Fruit fly (Drosophila melanogaster) whole organism, adult: ENCODE measurements around the gene FucTD.
"Not testable (repeated sequence)": the region's sequence is repeated elsewhere in the genome, so short reads cannot be mapped to it uniquely, and the experiment has no call there.

Experiments used
- CG11617 ChIP-seq: fragments of 200-800 bp; sonication (Bioruptor generic); optimal IDR thresholded peaks from 2 replicates; lab custom pipeline; 2017; ENCODE audit warnings: mild to moderate bottlenecking, missing biosample characterization, missing genetic modification reagents, missing genetic modification characterization
- CG12768 ChIP-seq: fragments of 200-800 bp; sonication (Bioruptor generic); optimal IDR thresholded peaks from 2 replicates; lab custom pipeline; 2017; ENCODE audit warnings: missing biosample characterization, missing genetic modification characterization, mild to moderate bottlenecking, moderate library complexity, missing genetic modification reagents
- CG14711 ChIP-seq: fragments of 200-800 bp; sonication (Bioruptor generic); optimal IDR thresholded peaks from 2 replicates; lab custom pipeline; 2018; ENCODE audit warnings: missing biosample characterization, mild to moderate bottlenecking, missing genetic modification characterization, moderate library complexity
- CG1620 ChIP-seq: fragments of 200-800 bp; sonication (Bioruptor generic); optimal IDR thresholded peaks from 2 replicates; lab custom pipeline; 2016; ENCODE audit warnings: missing biosample characterization, missing genetic modification characterization
- CG33017 ChIP-seq: fragments of 200-800 bp; sonication (Bioruptor generic); optimal IDR thresholded peaks from 2 replicates; lab custom pipeline; 2018; ENCODE audit warnings: missing biosample characterization, mild to moderate bottlenecking, missing genetic modification characterization, moderate library complexity
- CG5204 ChIP-seq: fragments of 200-800 bp; sonication (Bioruptor generic); optimal IDR thresholded peaks from 2 replicates; lab custom pipeline; 2016; ENCODE audit warnings: missing biosample characterization, missing genetic modification characterization
- CG7045 ChIP-seq: fragments of 200-800 bp; sonication (Bioruptor generic); optimal IDR thresholded peaks from 2 replicates; lab custom pipeline; 2017; ENCODE audit warnings: missing biosample characterization, mild to moderate bottlenecking, missing genetic modification characterization
- CG7101 ChIP-seq: fragments of 200-800 bp; sonication (Bioruptor generic); optimal IDR thresholded peaks from 2 replicates; lab custom pipeline; 2018; ENCODE audit warnings: missing biosample characterization, mild to moderate bottlenecking, missing genetic modification characterization, moderate library complexity
- Clk ChIP-seq: fragments of 200-800 bp; sonication (Bioruptor generic); optimal IDR thresholded peaks from 2 replicates; lab custom pipeline; 2017; ENCODE audit warnings: missing biosample characterization, missing genetic modification characterization
- Crg-1 ChIP-seq: fragments of 200-800 bp; sonication (Bioruptor generic); optimal IDR thresholded peaks from 2 replicates; lab custom pipeline; 2016; ENCODE audit warnings: missing biosample characterization, missing genetic modification characterization
- Hr96 ChIP-seq: fragments of 200-800 bp; sonication (Bioruptor generic); optimal IDR thresholded peaks from 2 replicates; lab custom pipeline; 2016; ENCODE audit warnings: missing biosample characterization, missing genetic modification characterization
- Mnt ChIP-seq: fragments of 200-800 bp; sonication (Bioruptor generic); optimal IDR thresholded peaks from 2 replicates; lab custom pipeline; 2016; ENCODE audit warnings: missing biosample characterization, mild to moderate bottlenecking, missing genetic modification characterization
- bab1 ChIP-seq: fragments of 200-800 bp; sonication (Bioruptor generic); optimal IDR thresholded peaks from 3 replicates; lab custom pipeline; 2019; ENCODE audit warnings: missing biosample characterization, mild to moderate bottlenecking, missing genetic modification characterization, moderate library complexity
- cic ChIP-seq: fragments of 200-800 bp; sonication (Bioruptor generic); optimal IDR thresholded peaks from 2 replicates; lab custom pipeline; 2017; ENCODE audit warnings: missing biosample characterization, mild to moderate bottlenecking, missing genetic modification characterization, moderate library complexity
- cnc ChIP-seq, 2 experiments: fragments of >200 bp; optimal IDR thresholded peaks; 2 replicates each; lab custom pipeline; 2017
- kay ChIP-seq: fragments of 200-800 bp; sonication (Bioruptor generic); peaks from one replicate; lab custom pipeline; 2016; ENCODE audit warnings: missing biosample characterization, missing genetic modification characterization, borderline replicate concordance
- ovo ChIP-seq: fragments of 200-800 bp; sonication (Bioruptor generic); optimal IDR thresholded peaks from 2 replicates; lab custom pipeline; 2016; ENCODE audit warnings: missing biosample characterization, missing genetic modification characterization
- pad ChIP-seq: fragments of 200-800 bp; sonication (Bioruptor generic); optimal IDR thresholded peaks from 3 replicates; lab custom pipeline; 2017; ENCODE audit warnings: missing biosample characterization, missing genetic modification characterization, mild to moderate bottlenecking, moderate library complexity, missing genetic modification reagents
- tj ChIP-seq: fragments of 200-800 bp; sonication (Bioruptor generic); optimal IDR thresholded peaks from 3 replicates; lab custom pipeline; 2017; ENCODE audit warnings: missing biosample characterization, mild to moderate bottlenecking, missing genetic modification characterization, moderate library complexity
- toe ChIP-seq: fragments of 200-800 bp; sonication (Bioruptor generic); optimal IDR thresholded peaks from 2 replicates; lab custom pipeline; 2016; ENCODE audit warnings: missing biosample characterization, missing genetic modification characterization

The FucTD gene

dm6 chr3L:1390410-1390809 is 25.6 kb upstream of the FucTD start:
- TF ChIP-seq kay (GFP tag; lab: Kevin White, UChicago) (no peak), CG14711 (tag; lab: Kevin White, UChicago) (no peak), CG12768 (GFP tag; lab: Kevin White, UChicago) (no peak), CG5204 (GFP tag; lab: Kevin White, UChicago) (no peak), CG33017 (no peak), tj (GFP tag; lab: Kevin White, UChicago) (no peak), toe (GFP tag; lab: Kevin White, UChicago) (no peak), CG7045 (no peak), ovo (GFP tag; lab: Kevin White, UChicago) (no peak), Crg-1 (GFP tag; lab: Kevin White, UChicago) (no peak)

- TF ChIP-seq CG33017 (no peak), CG12768 (GFP tag; lab: Kevin White, UChicago) (no peak), Crg-1 (GFP tag; lab: Kevin White, UChicago) (no peak), kay (GFP tag; lab: Kevin White, UChicago) (no peak), bab1 (GFP tag; lab: Kevin White, UChicago) (no peak), cnc (optimal IDR thresholded peaks at IDR 0.05; lab: Kevin White, UChicago) (no peak), toe (GFP tag; lab: Kevin White, UChicago) (no peak), CG5204 (GFP tag; lab: Kevin White, UChicago) (no peak), CG11617 (GFP tag; lab: Kevin White, UChicago) (no peak), tj (GFP tag; lab: Kevin White, UChicago) (no peak), ovo (GFP tag; lab: Kevin White, UChicago) (no peak), Mnt (no peak)
Observed at dm6 chr3L:1391993-1392952, 23.8 kb upstream of the FucTD start.

DNA sequence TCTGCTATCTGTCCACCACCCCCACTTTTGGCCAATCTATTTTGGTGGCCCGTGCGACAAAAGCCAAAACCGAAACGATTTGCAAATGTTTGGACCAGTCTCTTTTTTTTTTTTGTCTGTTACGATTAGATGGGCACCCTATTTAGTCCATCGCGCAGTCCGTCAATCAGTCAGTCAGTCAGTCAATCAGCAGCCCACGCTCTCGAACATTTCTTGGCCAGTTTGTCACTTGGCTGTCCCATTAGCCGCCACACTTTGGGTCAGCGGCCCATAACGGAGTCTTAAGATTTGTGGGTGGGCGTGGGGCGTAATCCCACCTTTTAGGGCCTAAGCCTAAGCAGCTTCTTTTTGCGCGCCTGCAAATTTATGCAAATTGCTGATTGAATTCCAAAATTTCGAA is 21.6 kb upstream of the FucTD start:
- TF ChIP-seq toe (GFP tag; lab: Kevin White, UChicago) (no peak), cic (GFP tag; lab: Kevin White, UChicago) (no peak), Crg-1 (GFP tag; lab: Kevin White, UChicago) (no peak), Clk (GFP tag; lab: Kevin White, UChicago) (no peak), kay (GFP tag; lab: Kevin White, UChicago) (no peak), pad (GFP tag; lab: Kevin White, UChicago) (no peak), tj (GFP tag; lab: Kevin White, UChicago) (no peak), CG14711 (tag; lab: Kevin White, UChicago) (no peak), CG12768 (GFP tag; lab: Kevin White, UChicago) (no peak), CG1620 (GFP tag; lab: Kevin White, UChicago) (no peak), CG5204 (GFP tag; lab: Kevin White, UChicago) (no peak), Hr96 (GFP tag; lab: Kevin White, UChicago) (no peak), cnc (optimal IDR thresholded peaks at IDR 0.05; lab: Kevin White, UChicago) (no peak), CG11617 (GFP tag; lab: Kevin White, UChicago) (no peak), Mnt (no peak), CG33017 (no peak), CG7045 (no peak)

dm6 chr3L:1398286-1398685 is 17.7 kb upstream of the FucTD start, which contains the start of gene CG32320:
CG32320 (plus strand) TSS chr3L:1398586.
- not testable (repeated sequence) for TF ChIP-seq bab1 (GFP tag; lab: Kevin White, UChicago); ovo (GFP tag; lab: Kevin White, UChicago); Mnt

- TF ChIP-seq pad (GFP tag; lab: Kevin White, UChicago) = no peak
- TF ChIP-seq CG33017 = no peak
- TF ChIP-seq kay (GFP tag; lab: Kevin White, UChicago) = peak; percentile 58
- TF ChIP-seq ovo (GFP tag; lab: Kevin White, UChicago) = no peak
- TF ChIP-seq Hr96 (GFP tag; lab: Kevin White, UChicago) = no peak
- TF ChIP-seq bab1 (GFP tag; lab: Kevin White, UChicago) = peak; percentile 18
- TF ChIP-seq CG11617 (GFP tag; lab: Kevin White, UChicago) = no peak
Observed at dm6 chr3L:1401364-1401978, 14.6 kb upstream of the FucTD start.

- no peak for TF ChIP-seq CG33017
- TF ChIP-seq CG7045 = no peak
- no peak for TF ChIP-seq Hr96 (GFP tag; lab: Kevin White, UChicago)
- TF ChIP-seq CG1620 (GFP tag; lab: Kevin White, UChicago) = no peak
- no peak for TF ChIP-seq tj (GFP tag; lab: Kevin White, UChicago)
- TF ChIP-seq pad (GFP tag; lab: Kevin White, UChicago) = no peak
- TF ChIP-seq kay (GFP tag; lab: Kevin White, UChicago) = no peak
- no peak for TF ChIP-seq cnc (optimal IDR thresholded peaks at IDR 0.05; lab: Kevin White, UChicago)
- no peak for TF ChIP-seq CG5204 (GFP tag; lab: Kevin White, UChicago)
- no peak for TF ChIP-seq toe (GFP tag; lab: Kevin White, UChicago)
- no peak for TF ChIP-seq ovo (GFP tag; lab: Kevin White, UChicago)
- no peak for TF ChIP-seq bab1 (GFP tag; lab: Kevin White, UChicago)
- TF ChIP-seq Clk (GFP tag; lab: Kevin White, UChicago) = no peak
- TF ChIP-seq CG7101 (tag; lab: Kevin White, UChicago) = no peak
Observed at dm6 chr3L:1402152-1402551, 13.9 kb upstream of the FucTD start.
